Worm (Caenorhabditis elegans) whole organism, mixed stage, embryonic: ENCODE results near the gene clec-215.

Source experiments
- lin-13 ChIP-seq: fragments of 150-350 bp; optimal IDR thresholded peaks from 2 replicates; lab custom pipeline; 2014; ENCODE audit warnings: missing biosample characterization, missing genetic modification characterization
- lin-32 ChIP-seq: fragments of 200-800 bp; sonication (Bioruptor generic); optimal IDR thresholded peaks from 2 replicates; lab custom pipeline; 2018; ENCODE audit warnings: mild to moderate bottlenecking, missing genetic modification characterization, missing compliant biosample characterization
- mep-1 ChIP-seq: fragments of 150-350 bp; optimal IDR thresholded peaks from 2 replicates; lab custom pipeline; 2017; ENCODE audit warnings: missing biosample characterization, missing genetic modification reagents, missing genetic modification characterization, inconsistent platforms
- mls-2 ChIP-seq: sonication (generic microtip); optimal IDR thresholded peaks from 2 replicates; lab custom pipeline; 2016; ENCODE audit warnings: mild to moderate bottlenecking, missing genetic modification characterization, moderate library complexity, missing compliant biosample characterization
- nhr-237 ChIP-seq: fragments of 150-350 bp; optimal IDR thresholded peaks from 2 replicates; lab custom pipeline; 2014; ENCODE audit warnings: missing biosample characterization, missing genetic modification characterization
- nhr-76 ChIP-seq: sonication (generic microtip); optimal IDR thresholded peaks from 2 replicates; lab custom pipeline; 2017; ENCODE audit warnings: missing biosample characterization, missing genetic modification characterization
- pha-4 ChIP-seq: fragments of 150-350 bp; optimal IDR thresholded peaks from 2 replicates; lab custom pipeline; 2018; ENCODE audit warnings: missing biosample characterization, missing genetic modification reagents, missing genetic modification characterization
- unc-39 ChIP-seq: fragments of 150-350 bp; optimal IDR thresholded peaks from 2 replicates; lab custom pipeline; 2014; ENCODE audit warnings: missing biosample characterization, missing genetic modification characterization

- TF ChIP-seq mep-1 (tag; lab: Kevin White, UChicago) = peak; percentile 13
- no peak for TF ChIP-seq mls-2
- peak; percentile 32 for TF ChIP-seq pha-4 (tag; lab: Kevin White, UChicago)
- TF ChIP-seq nhr-76 = no peak
- no peak for TF ChIP-seq nhr-237 (tag; lab: Kevin White, UChicago)
- TF ChIP-seq lin-32 (GFP tag; lab: Kevin White, UChicago) = no peak
- TF ChIP-seq unc-39 = no peak
- no peak for TF ChIP-seq lin-13
Observed at ce11 chrV:7575563-7575962, 36.6 kb upstream of the clec-215 start, which contains the start of the genes snu-66 and ints-9.
